Fruit fly (Drosophila melanogaster): ENCODE data around the gene CG6244.

The CG6244 gene

dm6 chr3L:15815353-15816142, 7.4 kb downstream of the CG6244 start:
- peak; percentile 64 for TF ChIP-seq CG7045 (GFP tag; optimal IDR thresholded peaks at IDR 0.05)
- TF ChIP-seq CG5204 (GFP tag; optimal IDR thresholded peaks at IDR 0.05), result no peak
- no peak for TF ChIP-seq ovo (GFP tag; optimal IDR thresholded peaks at IDR 0.05)
- peak; percentile 74 for TF ChIP-seq CG33017 (tag; optimal IDR thresholded peaks at IDR 0.05)
- TF ChIP-seq CG12768 (GFP tag; optimal IDR thresholded peaks at IDR 0.05), result peak; percentile 39
- TF ChIP-seq cnc (optimal IDR thresholded peaks at IDR 0.05), result no peak
- no peak for TF ChIP-seq cic (GFP tag; optimal IDR thresholded peaks at IDR 0.05)
- TF ChIP-seq bab1 (GFP tag; optimal IDR thresholded peaks at IDR 0.05), result no peak
- TF ChIP-seq CG7101 (tag; optimal IDR thresholded peaks at IDR 0.05), result peak; percentile 47
- peak; percentile 47 for TF ChIP-seq pad (GFP tag; optimal IDR thresholded peaks at IDR 0.05)
- TF ChIP-seq Crg-1 (GFP tag; optimal IDR thresholded peaks at IDR 0.05), result no peak
- TF ChIP-seq CG11617 (GFP tag; optimal IDR thresholded peaks at IDR 0.05), result peak; percentile 43
- no peak for TF ChIP-seq Hr96 (GFP tag; optimal IDR thresholded peaks at IDR 0.05)
- no peak for TF ChIP-seq CG1620 (GFP tag; optimal IDR thresholded peaks at IDR 0.05)
- TF ChIP-seq Clk (GFP tag; optimal IDR thresholded peaks at IDR 0.05), result no peak
- peak; percentile 71 for TF ChIP-seq kay (GFP tag; ENCODE audit: borderline replicate concordance)
- no peak for TF ChIP-seq Mnt (GFP tag; optimal IDR thresholded peaks at IDR 0.05)
- no peak for TF ChIP-seq tj (GFP tag; optimal IDR thresholded peaks at IDR 0.05)
- TF ChIP-seq CG14711 (tag; optimal IDR thresholded peaks at IDR 0.05), result peak; percentile 62

DNA sequence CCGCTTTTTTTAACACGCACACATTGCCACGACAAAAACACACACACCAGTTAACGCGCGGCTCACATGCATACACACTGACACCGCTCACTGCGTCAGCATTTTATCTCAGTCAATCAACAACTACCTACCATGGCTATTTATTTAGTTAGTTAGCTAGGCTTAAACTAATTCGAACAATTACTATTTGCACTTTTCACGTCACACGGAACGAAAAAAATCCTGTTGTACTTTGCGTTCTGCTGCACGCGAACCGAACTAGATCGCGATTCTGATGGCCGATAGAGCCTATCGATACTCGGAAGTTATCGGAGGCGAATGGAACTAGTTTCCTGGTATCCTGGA, 8.0 kb downstream of the CG6244 start, which contains the start of gene fwe:
TSS of gene fwe (minus strand) at position 268 of the 345 bp plus-strand sequence.
- TF ChIP-seq cnc (optimal IDR thresholded peaks at IDR 0.05), result no peak
- TF ChIP-seq Clk (GFP tag; optimal IDR thresholded peaks at IDR 0.05), result no peak
- peak; percentile 73 for TF ChIP-seq tj (GFP tag; optimal IDR thresholded peaks at IDR 0.05)
- TF ChIP-seq kay (GFP tag; ENCODE audit: borderline replicate concordance), result no peak
- TF ChIP-seq bab1 (GFP tag; optimal IDR thresholded peaks at IDR 0.05), result peak; percentile 46
- TF ChIP-seq ovo (GFP tag; optimal IDR thresholded peaks at IDR 0.05), result no peak
- no peak for TF ChIP-seq CG7045 (GFP tag; optimal IDR thresholded peaks at IDR 0.05)
- TF ChIP-seq CG5204 (GFP tag; optimal IDR thresholded peaks at IDR 0.05), result no peak
- no peak for TF ChIP-seq cic (GFP tag; optimal IDR thresholded peaks at IDR 0.05)
- TF ChIP-seq Mnt (GFP tag; optimal IDR thresholded peaks at IDR 0.05), result peak; percentile 9
- TF ChIP-seq CG33017 (tag; optimal IDR thresholded peaks at IDR 0.05), result no peak

dm6 chr3L:15816714-15817113, 8.6 kb downstream of the CG6244 start, which contains the start of gene CkIIalpha-i1:
CkIIalpha-i1 (plus strand) TSS chr3L:15816979.
- TF ChIP-seq kay (GFP tag; ENCODE audit: borderline replicate concordance), result peak; percentile 84
- TF ChIP-seq CG12768 (GFP tag; optimal IDR thresholded peaks at IDR 0.05), result no peak
- TF ChIP-seq CG5204 (GFP tag; optimal IDR thresholded peaks at IDR 0.05), result no peak
- TF ChIP-seq bab1 (GFP tag; optimal IDR thresholded peaks at IDR 0.05), result no peak
- no peak for TF ChIP-seq toe (GFP tag; optimal IDR thresholded peaks at IDR 0.05)
- TF ChIP-seq CG14711 (tag; optimal IDR thresholded peaks at IDR 0.05), result no peak

dm6 chr3L:15823780-15824423, 15.8 kb downstream of the CG6244 start:
- TF ChIP-seq ovo (GFP tag; optimal IDR thresholded peaks at IDR 0.05) (peak; percentile 31), CG7101 (tag; optimal IDR thresholded peaks at IDR 0.05) (peak; percentile 25), kay (GFP tag; ENCODE audit: borderline replicate concordance) (peak; percentile 89), cic (GFP tag; optimal IDR thresholded peaks at IDR 0.05) (peak; percentile 68), tj (GFP tag; optimal IDR thresholded peaks at IDR 0.05) (peak; percentile 51), CG12768 (GFP tag; optimal IDR thresholded peaks at IDR 0.05) (no peak), pad (GFP tag; optimal IDR thresholded peaks at IDR 0.05) (peak; percentile 89), CG7045 (GFP tag; optimal IDR thresholded peaks at IDR 0.05) (no peak), CG5204 (GFP tag; optimal IDR thresholded peaks at IDR 0.05) (no peak), cnc (optimal IDR thresholded peaks at IDR 0.05) (no peak), Mnt (GFP tag; optimal IDR thresholded peaks at IDR 0.05) (peak; percentile 31), Hr96 (GFP tag; optimal IDR thresholded peaks at IDR 0.05) (no peak)

dm6 chr3L:15824537-15824936, 16.4 kb downstream of the CG6244 start:
- TF ChIP-seq Mnt (GFP tag; optimal IDR thresholded peaks at IDR 0.05) (peak; percentile 20), cnc (optimal IDR thresholded peaks at IDR 0.05) (peak; percentile 41 to 90), tj (GFP tag; optimal IDR thresholded peaks at IDR 0.05) (peak; percentile 73), cic (GFP tag; optimal IDR thresholded peaks at IDR 0.05) (peak; percentile 37), ovo (GFP tag; optimal IDR thresholded peaks at IDR 0.05) (no peak)

dm6 chr3L:15825493-15826209, 17.5 kb downstream of the CG6244 start:
- TF ChIP-seq CG7101 (tag; optimal IDR thresholded peaks at IDR 0.05), result peak; percentile 30
- no peak for TF ChIP-seq Hr96 (GFP tag; optimal IDR thresholded peaks at IDR 0.05)
- no peak for TF ChIP-seq CG1620 (GFP tag; optimal IDR thresholded peaks at IDR 0.05)
- peak; percentile 7 for TF ChIP-seq Crg-1 (GFP tag; optimal IDR thresholded peaks at IDR 0.05)
- TF ChIP-seq Mnt (GFP tag; optimal IDR thresholded peaks at IDR 0.05), result no peak
- no peak for TF ChIP-seq kay (GFP tag; ENCODE audit: borderline replicate concordance)
- no peak for TF ChIP-seq pad (GFP tag; optimal IDR thresholded peaks at IDR 0.05)
- peak; percentile 96 for TF ChIP-seq cic (GFP tag; optimal IDR thresholded peaks at IDR 0.05)
- peak; percentile 34 for TF ChIP-seq CG14711 (tag; optimal IDR thresholded peaks at IDR 0.05)
- peak; percentile 93 for TF ChIP-seq tj (GFP tag; optimal IDR thresholded peaks at IDR 0.05)
- no peak for TF ChIP-seq toe (GFP tag; optimal IDR thresholded peaks at IDR 0.05)
- TF ChIP-seq CG7045 (GFP tag; optimal IDR thresholded peaks at IDR 0.05), result no peak
